Fruit fly (Drosophila melanogaster) whole organism, embryonic: ENCODE results near the gene CG15916.

ENCODE experiments used
- Bdp1 ChIP-seq: fragments of 200-800 bp; sonication (Bioruptor generic); optimal IDR thresholded peaks from 3 replicates; lab custom pipeline; 2016; ENCODE audit warnings: missing biosample characterization, missing genetic modification characterization
- CG1024 ChIP-seq: fragments of 200-800 bp; sonication (Bioruptor generic); IDR thresholded peaks from 2 replicates; pipeline ENCODE4 v1.3.6; 2022; ENCODE audit warnings: missing biosample characterization, missing genetic modification characterization
- CG10267 ChIP-seq: fragments of 200-800 bp; sonication (Bioruptor generic); optimal IDR thresholded peaks from 2 replicates; lab custom pipeline; 2018; ENCODE audit warnings: missing biosample characterization, mild to moderate bottlenecking, missing genetic modification characterization, moderate library complexity
- CG12155 ChIP-seq: fragments of 200-800 bp; sonication (Bioruptor generic); optimal IDR thresholded peaks from 3 replicates; lab custom pipeline; 2016; ENCODE audit warnings: missing biosample characterization, missing genetic modification characterization
- CG13424 ChIP-seq: fragments of 200-800 bp; sonication (Bioruptor generic); optimal IDR thresholded peaks from 2 replicates; lab custom pipeline; 2019; ENCODE audit warnings: missing biosample characterization, mild to moderate bottlenecking, missing genetic modification characterization, moderate library complexity
- CG13624 ChIP-seq: fragments of 200-800 bp; sonication (Bioruptor generic); optimal IDR thresholded peaks from 2 replicates; lab custom pipeline; 2016; ENCODE audit warnings: missing biosample characterization, missing genetic modification characterization
- CG14441 ChIP-seq: fragments of 200-800 bp; sonication (Bioruptor generic); IDR thresholded peaks from 2 replicates; pipeline ENCODE4 v1.3.6; 2022; ENCODE audit warnings: missing biosample characterization, missing genetic modification characterization
- CG1529 ChIP-seq: fragments of 200-800 bp; sonication (Bioruptor generic); optimal IDR thresholded peaks from 3 replicates; lab custom pipeline; 2018; ENCODE audit warnings: missing biosample characterization, missing genetic modification characterization
- CG15601 ChIP-seq: fragments of 200-800 bp; sonication (Bioruptor generic); optimal IDR thresholded peaks from 3 replicates; lab custom pipeline; 2019; ENCODE audit warnings: missing biosample characterization, mild to moderate bottlenecking, missing genetic modification characterization, moderate library complexity
- CG18011 ChIP-seq: fragments of 200-800 bp; sonication (Bioruptor generic); optimal IDR thresholded peaks from 2 replicates; lab custom pipeline; 2017; ENCODE audit warnings: missing biosample characterization, missing genetic modification characterization, mild to moderate bottlenecking, moderate library complexity, missing genotype
- CG18599 ChIP-seq: fragments of 200-800 bp; sonication (Bioruptor generic); optimal IDR thresholded peaks from 3 replicates; lab custom pipeline; 2017; ENCODE audit warnings: missing biosample characterization, missing genetic modification characterization, mild to moderate bottlenecking, moderate library complexity, missing genetic modification reagents
- CG3726 ChIP-seq: fragments of 200-800 bp; sonication (Bioruptor generic); IDR thresholded peaks from 3 replicates; pipeline ENCODE4, ENCODE4 v1.3.6; 2022; ENCODE audit warnings: missing biosample characterization, missing genetic modification characterization
- CG42726 ChIP-seq: fragments of 200-800 bp; sonication (Bioruptor generic); IDR thresholded peaks from 2 replicates; pipeline ENCODE4 v1.3.6; 2022; ENCODE audit warnings: missing biosample characterization, missing genetic modification characterization; ENCODE audit not compliant: partially characterized antibody
- CG6254 ChIP-seq: fragments of 200-800 bp; sonication (Bioruptor generic); optimal IDR thresholded peaks from 3 replicates; lab custom pipeline; 2017; ENCODE audit warnings: mild to moderate bottlenecking, missing biosample characterization, missing genetic modification reagents, missing genetic modification characterization
- CG6689 ChIP-seq: fragments of 200-800 bp; sonication (Bioruptor generic); IDR thresholded peaks from 2 replicates; pipeline ENCODE4 v1.3.6; 2022; ENCODE audit warnings: missing biosample characterization, missing genetic modification characterization
- CG8359 ChIP-seq: fragments of 200-800 bp; sonication (Bioruptor generic); optimal IDR thresholded peaks from 2 replicates; lab custom pipeline; 2017; ENCODE audit warnings: missing biosample characterization, mild to moderate bottlenecking, missing genetic modification characterization, borderline replicate concordance
- CG9932 ChIP-seq: fragments of 200-800 bp; sonication (Bioruptor generic); IDR thresholded peaks from 2 replicates; pipeline ENCODE4 v1.3.6; 2022; ENCODE audit warnings: missing biosample characterization, missing genetic modification characterization
- Camta ChIP-seq: fragments of 200-800 bp; sonication (Bioruptor generic); optimal IDR thresholded peaks from 2 replicates; lab custom pipeline; 2016; ENCODE audit warnings: missing biosample characterization, missing genetic modification characterization
- Dbx ChIP-seq: fragments of 200-800 bp; sonication (Bioruptor generic); IDR thresholded peaks from 3 replicates; pipeline ENCODE4 v1.3.6; 2022; ENCODE audit warnings: missing biosample characterization, missing genetic modification characterization
- Dip3 ChIP-seq: fragments of 200-800 bp; sonication (Bioruptor generic); optimal IDR thresholded peaks from 3 replicates; lab custom pipeline; 2016; ENCODE audit warnings: missing biosample characterization, missing genetic modification characterization
- E2f1 ChIP-seq: fragments of 200-800 bp; sonication (Bioruptor generic); IDR thresholded peaks from 2 replicates; pipeline ENCODE4 v1.3.6; 2022; ENCODE audit warnings: missing biosample characterization, missing genetic modification characterization
- H15 ChIP-seq: fragments of 200-800 bp; sonication (Bioruptor generic); IDR thresholded peaks from 3 replicates; pipeline ENCODE4 v1.3.6; 2022; ENCODE audit warnings: missing biosample characterization, missing genetic modification characterization
- HLH4C ChIP-seq: fragments of 200-800 bp; sonication (Bioruptor generic); IDR thresholded peaks from 3 replicates; pipeline ENCODE4 v1.3.6; 2022; ENCODE audit warnings: missing biosample characterization, missing genetic modification characterization; ENCODE audit not compliant: partially characterized antibody
- Jarid2 ChIP-seq: fragments of 200-800 bp; sonication (Bioruptor generic); optimal IDR thresholded peaks from 3 replicates; lab custom pipeline; 2017; ENCODE audit warnings: mild to moderate bottlenecking, missing biosample characterization, missing genetic modification reagents, missing genetic modification characterization
- Lhr ChIP-seq: fragments of 200-800 bp; sonication (Bioruptor generic); optimal IDR thresholded peaks from 3 replicates; lab custom pipeline; 2017; ENCODE audit warnings: mild to moderate bottlenecking, missing biosample characterization, missing genetic modification reagents, missing genetic modification characterization
- Med ChIP-seq: fragments of 200-800 bp; sonication (Bioruptor generic); peaks from one replicate; lab custom pipeline; 2016; ENCODE audit warnings: missing biosample characterization, missing genetic modification characterization, mild to moderate bottlenecking, inconsistent platforms, moderate library complexity
- Sry-β ChIP-seq: fragments of 200-800 bp; sonication (Bioruptor generic); optimal IDR thresholded peaks from 2 replicates; lab custom pipeline; 2018; ENCODE audit warnings: missing biosample characterization, mild to moderate bottlenecking, missing genetic modification characterization, moderate library complexity
- cad ChIP-seq: fragments of >200 bp; optimal IDR thresholded peaks from 2 replicates; lab custom pipeline; 2017; ENCODE audit warnings: missing biosample characterization, missing genetic modification characterization
- cas ChIP-seq: fragments of 200-800 bp; sonication (Bioruptor generic); IDR thresholded peaks from 2 replicates; pipeline ENCODE4 v1.3.6; 2022; ENCODE audit warnings: missing biosample characterization, missing genetic modification characterization
- chm ChIP-seq: fragments of 200-800 bp; sonication (Bioruptor generic); IDR thresholded peaks from 2 replicates; pipeline ENCODE4 v1.3.6; 2022; ENCODE audit warnings: missing biosample characterization, missing genetic modification characterization
- ci ChIP-seq: fragments of 200-800 bp; sonication (Bioruptor generic); IDR thresholded peaks from 3 replicates; pipeline ENCODE4 v1.3.6; 2022; ENCODE audit warnings: missing biosample characterization, missing genetic modification characterization
- corto ChIP-seq: fragments of 200-800 bp; sonication (Bioruptor generic); optimal IDR thresholded peaks from 2 replicates; lab custom pipeline; 2016; ENCODE audit warnings: missing biosample characterization, mild to moderate bottlenecking, missing genetic modification characterization, moderate library complexity
- dati ChIP-seq: fragments of 200-800 bp; sonication (Bioruptor generic); IDR thresholded peaks from 2 replicates; pipeline ENCODE4 v1.3.6; 2022; ENCODE audit warnings: missing biosample characterization, missing genetic modification characterization
- gce ChIP-seq: fragments of 200-800 bp; sonication (Bioruptor generic); IDR thresholded peaks from 3 replicates; pipeline ENCODE4 v1.3.6; 2022; ENCODE audit warnings: missing biosample characterization, missing genetic modification characterization
- gcm2 ChIP-seq: fragments of 200-800 bp; sonication (Bioruptor generic); optimal IDR thresholded peaks from 2 replicates; lab custom pipeline; 2016; ENCODE audit warnings: missing biosample characterization, missing genetic modification characterization
- grau ChIP-seq: fragments of 200-800 bp; optimal IDR thresholded peaks from 3 replicates; lab custom pipeline; 2019; ENCODE audit warnings: missing biosample characterization, mild to moderate bottlenecking, missing genetic modification characterization, moderate library complexity
- hbn ChIP-seq: fragments of 200-800 bp; sonication (Bioruptor generic); IDR thresholded peaks from 2 replicates; pipeline ENCODE4 v1.3.6; 2022; ENCODE audit warnings: missing biosample characterization, missing genetic modification characterization; ENCODE audit not compliant: partially characterized antibody
- jigr1 ChIP-seq: fragments of 200-800 bp; sonication (Bioruptor generic); IDR thresholded peaks from 3 replicates; pipeline ENCODE4 v1.3.6; 2022; ENCODE audit warnings: missing biosample characterization, missing genetic modification characterization
- jumu ChIP-seq: fragments of 200-800 bp; sonication (Bioruptor generic); optimal IDR thresholded peaks from 3 replicates; lab custom pipeline; 2016; ENCODE audit warnings: missing biosample characterization, missing genetic modification characterization
- kah ChIP-seq: fragments of 200-800 bp; sonication (Bioruptor generic); optimal IDR thresholded peaks from 2 replicates; lab custom pipeline; 2018; ENCODE audit warnings: missing biosample characterization, mild to moderate bottlenecking, missing genetic modification characterization
- kay ChIP-seq: fragments of 200-800 bp; sonication (Bioruptor generic); optimal IDR thresholded peaks from 2 replicates; lab custom pipeline; 2016; ENCODE audit warnings: missing biosample characterization, missing genetic modification characterization
- lilli ChIP-seq: fragments of 200-800 bp; sonication (Bioruptor generic); optimal IDR thresholded peaks from 3 replicates; lab custom pipeline; 2016; ENCODE audit warnings: missing biosample characterization, missing genetic modification characterization
- nom ChIP-seq: fragments of 200-800 bp; sonication (Bioruptor generic); optimal IDR thresholded peaks from 2 replicates; lab custom pipeline; 2017; ENCODE audit warnings: missing biosample characterization, missing genetic modification characterization, mild to moderate bottlenecking, moderate library complexity, missing genetic modification reagents
- prd ChIP-seq, 3 experiments: fragments of >200 bp in 2 of 3; fragments of 200-800 bp in 1 of 3; sonication (Bioruptor generic) in 1 of 3; optimal IDR thresholded peaks in 2 of 3; IDR thresholded peaks in 1 of 3; 2 replicates in 2 of 3; 3 replicates in 1 of 3; pipeline versions ENCODE4 v1.3.6 to Lab custom; 2017 to 2022; ENCODE audit warnings: missing biosample characterization in 1 of 3, missing genetic modification characterization in 1 of 3
- pros ChIP-seq: fragments of 200-800 bp; sonication (Bioruptor generic); optimal IDR thresholded peaks from 3 replicates; lab custom pipeline; 2019; ENCODE audit warnings: missing biosample characterization, mild to moderate bottlenecking, missing genetic modification characterization, moderate library complexity
- psq ChIP-seq: fragments of 200-800 bp; sonication (Bioruptor generic); optimal IDR thresholded peaks from 2 replicates; lab custom pipeline; 2017; ENCODE audit warnings: missing biosample characterization, missing genetic modification characterization
- pzg ChIP-seq: fragments of 200-800 bp; sonication (Bioruptor generic); optimal IDR thresholded peaks from 3 replicates; lab custom pipeline; 2018; ENCODE audit warnings: missing biosample characterization, mild to moderate bottlenecking, missing genetic modification characterization, moderate library complexity
- sim ChIP-seq: fragments of 200-800 bp; sonication (Bioruptor generic); IDR thresholded peaks from 2 replicates; pipeline ENCODE4 v1.3.6; 2022; ENCODE audit warnings: missing biosample characterization, missing genetic modification characterization
- sqz ChIP-seq: fragments of 200-800 bp; sonication (Bioruptor generic); optimal IDR thresholded peaks from 3 replicates; lab custom pipeline; 2018; ENCODE audit warnings: missing biosample characterization, mild to moderate bottlenecking, missing genetic modification characterization

CG15916 gene

dm6 chrX:15889780-15890608 lies at the start of gene CG15916, which contains the start of gene MSBP (continued):
- no peak for TF ChIP-seq CG8359
- TF ChIP-seq pros (GFP tag; lab: Kevin White, UChicago): no peak
- TF ChIP-seq CG6254 (GFP tag; lab: Kevin White, UChicago): no peak
- TF ChIP-seq CG42726 (GFP tag; lab: Robert Waterston, UW): no peak
- TF ChIP-seq sqz (GFP tag; lab: Kevin White, UChicago): no peak
- TF ChIP-seq CG6689 (GFP tag; lab: Robert Waterston, UW): no peak
- TF ChIP-seq corto (GFP tag; lab: Kevin White, UChicago): no peak
- no peak for TF ChIP-seq hbn (GFP tag; lab: Robert Waterston, UW)
- TF ChIP-seq E2f1 (GFP tag; lab: Robert Waterston, UW): no peak
- TF ChIP-seq ci (GFP tag; lab: Robert Waterston, UW): no peak
- TF ChIP-seq CG18011 (GFP tag; lab: Kevin White, UChicago): no peak
- peak; percentile 44 for TF ChIP-seq grau (tag; lab: Kevin White, UChicago)
- no peak for TF ChIP-seq Jarid2 (GFP tag; lab: Kevin White, UChicago)
- TF ChIP-seq nom (GFP tag; lab: Kevin White, UChicago): peak; percentile 69
- no peak for TF ChIP-seq CG3726 (GFP tag; lab: Robert Waterston, UW)
- peak; percentile 20 for TF ChIP-seq pzg (GFP tag; lab: Kevin White, UChicago)
- peak; percentile 53 for TF ChIP-seq Med
- TF ChIP-seq CG14441 (GFP tag; lab: Robert Waterston, UW): no peak
- TF ChIP-seq CG13424 (tag; lab: Kevin White, UChicago): peak; percentile 46
- TF ChIP-seq CG9932: peak; percentile 45; the same call in 1 of the 2 replicates
- TF ChIP-seq sim: no peak
- TF ChIP-seq gcm2 (GFP tag; lab: Kevin White, UChicago): no peak
- peak; percentile 29 for TF ChIP-seq Lhr (GFP tag; lab: Kevin White, UChicago)
- no peak for TF ChIP-seq dati
- no peak for TF ChIP-seq chm (GFP tag; lab: Robert Waterston, UW)
- no peak for TF ChIP-seq CG1529 (GFP tag; lab: Kevin White, UChicago)
- no peak for TF ChIP-seq kah (GFP tag; lab: Kevin White, UChicago)
- TF ChIP-seq CG18599: peak; percentile 13
- TF ChIP-seq Dbx (GFP tag; lab: Robert Waterston, UW): no peak
- peak; percentile 70 for TF ChIP-seq CG10267 (tag; lab: Kevin White, UChicago)
- TF ChIP-seq jumu (GFP tag; lab: Kevin White, UChicago): no peak
- TF ChIP-seq kay (GFP tag; lab: Kevin White, UChicago): no peak
- no peak for TF ChIP-seq HLH4C (GFP tag; lab: Robert Waterston, UW)
- peak; percentile 25 for TF ChIP-seq CG12155 (GFP tag; lab: Kevin White, UChicago)
- no peak for TF ChIP-seq CG13624 (GFP tag; lab: Kevin White, UChicago)
- peak; percentile 12 for TF ChIP-seq CG15601 (tag; lab: Kevin White, UChicago)
- no peak for TF ChIP-seq Camta (GFP tag; lab: Kevin White, UChicago)
- no peak for TF ChIP-seq Sry-β
- peak; percentile 1 for TF ChIP-seq Dip3 (GFP tag; lab: Kevin White, UChicago)
- peak; percentile 66 for TF ChIP-seq CG1024
- TF ChIP-seq psq (GFP tag; lab: Kevin White, UChicago): no peak
- no peak for TF ChIP-seq gce (GFP tag; lab: Robert Waterston, UW)
- TF ChIP-seq cas (GFP tag; lab: Robert Waterston, UW): no peak
- TF ChIP-seq lilli: peak; percentile 7
- no peak for TF ChIP-seq prd (optimal IDR thresholded peaks at IDR 0.05; lab: Kevin White, UChicago)
- TF ChIP-seq prd (GFP tag; IDR thresholded peaks at IDR 0.05; lab: Robert Waterston, UW): no peak
- no peak for TF ChIP-seq cad (GFP tag; lab: Kevin White, UChicago)
- TF ChIP-seq Bdp1 (GFP tag; lab: Kevin White, UChicago): no peak
- no peak for TF ChIP-seq H15 (GFP tag; lab: Robert Waterston, UW)
- TF ChIP-seq jigr1 (GFP tag; lab: Robert Waterston, UW): no peak
